Worm (Caenorhabditis elegans) whole organism, L1 larva: ENCODE measurements around the gene C32D5.14.
A peak's percentile ranks its signal among the peaks of the same experiment; 100 is the strongest.

ENCODE experiments used
- C04F5.9 ChIP-seq: sonication (generic microtip); optimal IDR thresholded peaks from 2 replicates; lab custom pipeline; 2016; ENCODE audit warnings: missing genetic modification characterization, missing compliant biosample characterization
- C34B4.2 ChIP-seq: sonication (generic microtip); optimal IDR thresholded peaks from 2 replicates; lab custom pipeline; 2017; ENCODE audit warnings: mild to moderate bottlenecking, missing genetic modification characterization, missing compliant biosample characterization
- Y116A8C.19 ChIP-seq: sonication (generic microtip); optimal IDR thresholded peaks from 2 replicates; lab custom pipeline; 2016; ENCODE audit warnings: missing compliant biosample characterization, missing genetic modification characterization, borderline replicate concordance
- aha-1 ChIP-seq: fragments of 150-350 bp; optimal IDR thresholded peaks from 2 replicates; lab custom pipeline; 2014; ENCODE audit warnings: missing biosample characterization, missing genetic modification characterization
- aly-2 ChIP-seq: fragments of 150-350 bp; optimal IDR thresholded peaks from 2 replicates; lab custom pipeline; 2014; ENCODE audit warnings: missing biosample characterization, missing genetic modification characterization
- ama-1 ChIP-seq: fragments of 150-350 bp; optimal IDR thresholded peaks from 2 replicates; lab custom pipeline; 2014
- blmp-1 ChIP-seq: fragments of 150-350 bp; optimal IDR thresholded peaks from 2 replicates; lab custom pipeline; 2014; ENCODE audit warnings: missing biosample characterization, missing genetic modification characterization
- ceh-63 ChIP-seq: fragments of 200-800 bp; sonication (Bioruptor generic); optimal IDR thresholded peaks from 2 replicates; lab custom pipeline; 2018; ENCODE audit warnings: mild to moderate bottlenecking, missing genetic modification characterization, missing compliant biosample characterization
- ceh-8 ChIP-seq: fragments of 200-800 bp; sonication (Bioruptor generic); optimal IDR thresholded peaks from 2 replicates; lab custom pipeline; 2018; ENCODE audit warnings: mild to moderate bottlenecking, missing genetic modification characterization, moderate library complexity, missing compliant biosample characterization
- ceh-82 ChIP-seq, 3 experiments: fragments of 150-350 bp in 1 of 3; sonication (generic microtip) in 2 of 3; optimal IDR thresholded peaks; 2 replicates each; lab custom pipeline; 2014 to 2017; ENCODE audit warnings: missing biosample characterization in 3 of 3, missing genetic modification characterization in 3 of 3
- dsc-1 ChIP-seq: sonication (generic microtip); optimal IDR thresholded peaks from 2 replicates; lab custom pipeline; 2016; ENCODE audit warnings: mild to moderate bottlenecking, missing genetic modification characterization, missing compliant biosample characterization
- efl-1 ChIP-seq, 4 experiments: fragments of 150-350 bp; optimal IDR thresholded peaks in 3 of 4; peaks in 1 of 4; 1 replicate in 1 of 4; 2 replicates in 3 of 4; lab custom pipeline; 2014; ENCODE audit warnings: missing biosample characterization in 2 of 4, missing genetic modification characterization in 2 of 4, missing genetic modification reagents in 2 of 4
- egl-13 ChIP-seq: sonication (generic microtip); optimal IDR thresholded peaks from 2 replicates; lab custom pipeline; 2016; ENCODE audit warnings: missing genotype, missing genetic modification reagents, missing genetic modification characterization, missing compliant biosample characterization
- elt-3 ChIP-seq, 6 experiments: fragments of 150-350 bp in 1 of 6; sonication (generic microtip); optimal IDR thresholded peaks; 2 replicates each; lab custom pipeline; 2017 to 2018; ENCODE audit warnings: missing biosample characterization in 6 of 6, missing genetic modification characterization in 6 of 6, inconsistent platforms in 1 of 6
- ets-5 ChIP-seq: fragments of 200-800 bp; sonication (Bioruptor generic); IDR thresholded peaks from 2 replicates; pipeline ENCODE4 v1.3.6; 2022; ENCODE audit warnings: missing genetic modification characterization, missing compliant biosample characterization
- fkh-10 ChIP-seq: sonication (generic microtip); optimal IDR thresholded peaks from 2 replicates; lab custom pipeline; 2017; ENCODE audit warnings: missing biosample characterization, missing genetic modification reagents, missing genetic modification characterization
- fkh-4 ChIP-seq: sonication (generic microtip); optimal IDR thresholded peaks from 2 replicates; lab custom pipeline; 2016; ENCODE audit warnings: missing compliant biosample characterization, missing genetic modification characterization, borderline replicate concordance
- fos-1 ChIP-seq: fragments of 150-350 bp; optimal IDR thresholded peaks from 2 replicates; lab custom pipeline; 2014; ENCODE audit warnings: missing biosample characterization, missing genetic modification characterization
- hlh-4 ChIP-seq: sonication (generic microtip); optimal IDR thresholded peaks from 2 replicates; lab custom pipeline; 2016; ENCODE audit warnings: mild to moderate bottlenecking, missing genetic modification characterization, missing compliant biosample characterization
- isw-1 ChIP-seq: fragments of 200-800 bp; sonication (Bioruptor generic); IDR thresholded peaks from 2 replicates; pipeline ENCODE4 v1.3.6; 2022; ENCODE audit warnings: missing genetic modification characterization, missing compliant biosample characterization
- jun-1 ChIP-seq: fragments of 150-350 bp; optimal IDR thresholded peaks from 2 replicates; lab custom pipeline; 2014; ENCODE audit warnings: missing biosample characterization, missing genetic modification reagents, missing genetic modification characterization
- lin-14 ChIP-seq: fragments of 200-800 bp; sonication (Bioruptor generic); optimal IDR thresholded peaks from 2 replicates; lab custom pipeline; 2018; ENCODE audit warnings: mild to moderate bottlenecking, missing genetic modification characterization, moderate library complexity, missing compliant biosample characterization
- lin-15B ChIP-seq: fragments of 150-350 bp; sonication (generic microtip); optimal IDR thresholded peaks from 3 replicates; lab custom pipeline; 2014; ENCODE audit warnings: missing biosample characterization, missing genetic modification characterization
- lin-35 ChIP-seq, 2 experiments: fragments of 150-350 bp; optimal IDR thresholded peaks; 2 replicates each; lab custom pipeline; 2014; ENCODE audit warnings: missing biosample characterization in 2 of 2, missing genetic modification characterization in 2 of 2, missing genetic modification reagents in 2 of 2
- lin-39 ChIP-seq: fragments of 150-350 bp; optimal IDR thresholded peaks from 2 replicates; lab custom pipeline; 2014; ENCODE audit warnings: missing biosample characterization, missing genetic modification reagents, missing genetic modification characterization
- mab-9 ChIP-seq: fragments of 200-800 bp; sonication (Bioruptor generic); IDR thresholded peaks from 2 replicates; pipeline ENCODE4 v1.3.6; 2022; ENCODE audit warnings: missing genetic modification reagents, missing genetic modification characterization, missing compliant biosample characterization
- mdl-1 ChIP-seq, 2 experiments: fragments of 150-350 bp; optimal IDR thresholded peaks; 2 replicates each; lab custom pipeline; 2014 to 2017; ENCODE audit warnings: missing biosample characterization in 2 of 2, missing genetic modification characterization in 2 of 2, inconsistent platforms in 1 of 2
- nhr-12 ChIP-seq: sonication (generic microtip); optimal IDR thresholded peaks from 2 replicates; lab custom pipeline; 2017; ENCODE audit warnings: missing biosample characterization, missing genetic modification characterization
- nhr-20 ChIP-seq: sonication (generic microtip); optimal IDR thresholded peaks from 2 replicates; lab custom pipeline; 2016; ENCODE audit warnings: mild to moderate bottlenecking, missing genetic modification characterization, missing compliant biosample characterization
- nhr-237 ChIP-seq: fragments of 150-350 bp; optimal IDR thresholded peaks from 2 replicates; lab custom pipeline; 2014; ENCODE audit warnings: missing biosample characterization, missing genetic modification characterization
- nhr-28 ChIP-seq: fragments of 150-350 bp; optimal IDR thresholded peaks from 2 replicates; lab custom pipeline; 2014; ENCODE audit warnings: missing biosample characterization, missing genetic modification characterization
- nhr-76 ChIP-seq: sonication (generic microtip); optimal IDR thresholded peaks from 2 replicates; lab custom pipeline; 2017; ENCODE audit warnings: missing biosample characterization, missing genetic modification characterization
- nhr-77 ChIP-seq: fragments of 150-350 bp; optimal IDR thresholded peaks from 2 replicates; lab custom pipeline; 2014; ENCODE audit warnings: missing biosample characterization, missing genetic modification characterization
- nhr-90 ChIP-seq: sonication (generic microtip); optimal IDR thresholded peaks from 2 replicates; lab custom pipeline; 2016; ENCODE audit warnings: mild to moderate bottlenecking, missing genetic modification characterization, missing compliant biosample characterization; ENCODE audit not compliant: poor library complexity
- pax-3 ChIP-seq: fragments of 200-800 bp; sonication (Bioruptor generic); optimal IDR thresholded peaks from 2 replicates; lab custom pipeline; 2018; ENCODE audit warnings: mild to moderate bottlenecking, missing genetic modification characterization, moderate library complexity, missing compliant biosample characterization
- pqm-1 ChIP-seq: sonication (generic microtip); optimal IDR thresholded peaks from 3 replicates; lab custom pipeline; 2017; ENCODE audit warnings: missing biosample characterization, missing genetic modification characterization
- skn-1 ChIP-seq: fragments of 150-350 bp; optimal IDR thresholded peaks from 2 replicates; lab custom pipeline; 2014; ENCODE audit warnings: missing biosample characterization, missing genetic modification characterization
- snpc-4 ChIP-seq: fragments of 150-350 bp; optimal IDR thresholded peaks from 2 replicates; lab custom pipeline; 2014; ENCODE audit warnings: missing biosample characterization, missing genetic modification characterization
- sptf-1 ChIP-seq: fragments of 150-350 bp; optimal IDR thresholded peaks from 2 replicates; lab custom pipeline; 2014; ENCODE audit warnings: missing biosample characterization, missing genetic modification characterization
- swsn-7 ChIP-seq: sonication (generic microtip); optimal IDR thresholded peaks from 2 replicates; lab custom pipeline; 2016; ENCODE audit warnings: missing genetic modification characterization, missing compliant biosample characterization
- tbx-2 ChIP-seq: sonication (generic microtip); optimal IDR thresholded peaks from 2 replicates; lab custom pipeline; 2016; ENCODE audit warnings: missing genetic modification characterization, missing compliant biosample characterization
- tlp-1 ChIP-seq: fragments of 150-350 bp; optimal IDR thresholded peaks from 2 replicates; lab custom pipeline; 2014; ENCODE audit warnings: missing biosample characterization, missing genetic modification characterization
- unc-30 ChIP-seq: sonication (generic microtip); optimal IDR thresholded peaks from 2 replicates; lab custom pipeline; 2017; ENCODE audit warnings: missing biosample characterization, missing genetic modification characterization
- unc-62 ChIP-seq: fragments of 150-350 bp; optimal IDR thresholded peaks from 2 replicates; lab custom pipeline; 2014; ENCODE audit warnings: missing biosample characterization, missing genetic modification reagents, missing genetic modification characterization
- vab-15 ChIP-seq: sonication (generic microtip); optimal IDR thresholded peaks from 2 replicates; lab custom pipeline; 2017; ENCODE audit warnings: missing genotype, mild to moderate bottlenecking, missing genetic modification characterization, missing compliant biosample characterization
- xbp-1 ChIP-seq: sonication (generic microtip); optimal IDR thresholded peaks from 2 replicates; lab custom pipeline; 2016; ENCODE audit warnings: missing genetic modification characterization, missing compliant biosample characterization
- ztf-11 ChIP-seq, 2 experiments: sonication (generic microtip); optimal IDR thresholded peaks; 2 replicates each; lab custom pipeline; 2016 to 2017; ENCODE audit warnings: missing genetic modification characterization in 2 of 2, missing biosample characterization in 1 of 2, missing compliant biosample characterization in 1 of 2

The C32D5.14 gene

ce11 chrII:6346551-6347079, 11.3 kb downstream of the C32D5.14 start (continued):
- TF ChIP-seq sptf-1 (no peak), vab-15 (tag; lab: Kevin White, UChicago) (no peak), swsn-7 (tag; lab: Kevin White, UChicago) (peak; percentile 33), jun-1 (tag; lab: Kevin White, UChicago) (no peak), hlh-4 (tag; lab: Kevin White, UChicago) (no peak), egl-13 (tag; lab: Kevin White, UChicago) (no peak), nhr-237 (tag; lab: Kevin White, UChicago) (no peak), aly-2 (tag; lab: Kevin White, UChicago) (no peak), nhr-28 (tag; lab: Kevin White, UChicago) (no peak), nhr-20 (tag; lab: Kevin White, UChicago) (peak; percentile 56), isw-1 (GFP tag; lab: Robert Waterston, UW) (no peak), fkh-4 (tag; lab: Kevin White, UChicago) (no peak), xbp-1 (peak; percentile 27), ama-1 (lab: Kevin White, UChicago) (peak; percentile 84), skn-1 (tag; lab: Kevin White, UChicago) (peak; percentile 57), efl-1 (optimal IDR thresholded peaks at IDR 0.05; lab: Kevin White, UChicago) (peak; percentile 16 to 57), efl-1 (GFP tag; optimal IDR thresholded peaks at IDR 0.05 in 1 of 2; lab: Kevin White, UChicago) (no peak), lin-35 (GFP tag; optimal IDR thresholded peaks at IDR 0.05; lab: Kevin White, UChicago) (peak in 1 of 2 experiments; percentile 66), Y116A8C.19 (no peak), C34B4.2 (no peak), tlp-1 (tag; lab: Kevin White, UChicago) (no peak), pax-3 (tag; lab: Kevin White, UChicago) (peak; percentile 68), aha-1 (tag; lab: Kevin White, UChicago) (no peak), ztf-11 (tag; optimal IDR thresholded peaks at IDR 0.05; lab: Kevin White, UChicago) (no peak), nhr-76 (no peak), snpc-4 (tag; lab: Kevin White, UChicago) (peak; percentile 4), lin-14 (GFP tag; lab: Kevin White, UChicago) (peak; percentile 49), lin-15B (tag; lab: Kevin White, UChicago) (no peak), ets-5 (no peak), mab-9 (GFP tag; lab: Robert Waterston, UW) (no peak), tbx-2 (tag; lab: Kevin White, UChicago) (no peak), unc-30 (tag; lab: Kevin White, UChicago) (no peak), dsc-1 (tag; lab: Kevin White, UChicago) (no peak)

ce11 chrII:6347341-6348118, 12.2 kb downstream of the C32D5.14 start, which contains the start of gene lgg-1:
TSS of gene lgg-1 (minus strand) at chrII:6347719.
- no peak for TF ChIP-seq aly-2 (tag; lab: Kevin White, UChicago)
- peak; percentile 56 to 58 for TF ChIP-seq efl-1 (optimal IDR thresholded peaks at IDR 0.05; lab: Kevin White, UChicago)
- peak in 1 of 2 experiments; percentile 95 for TF ChIP-seq efl-1 (GFP tag; optimal IDR thresholded peaks at IDR 0.05 in 1 of 2; lab: Kevin White, UChicago)
- peak; percentile 88 for TF ChIP-seq skn-1 (tag; lab: Kevin White, UChicago)
- TF ChIP-seq Y116A8C.19 = no peak
- TF ChIP-seq nhr-90 (tag; lab: Kevin White, UChicago) = peak; percentile 25
- TF ChIP-seq pqm-1 (tag; lab: Kevin White, UChicago) = no peak
- TF ChIP-seq ceh-8 (GFP tag; lab: Kevin White, UChicago) = no peak
- TF ChIP-seq ceh-63 (GFP tag; lab: Kevin White, UChicago) = peak; percentile 73
- TF ChIP-seq dsc-1 (tag; lab: Kevin White, UChicago) = peak; percentile 3
- peak; percentile 23 for TF ChIP-seq fkh-10 (GFP tag; lab: Kevin White, UChicago)
- peak; percentile 32 for TF ChIP-seq fos-1 (tag; lab: Kevin White, UChicago)
- peak; percentile 76 for TF ChIP-seq blmp-1
- peak; percentile 68 for TF ChIP-seq vab-15 (tag; lab: Kevin White, UChicago)
- no peak for TF ChIP-seq nhr-12 (tag; lab: Kevin White, UChicago)
- peak; percentile 49 for TF ChIP-seq isw-1 (GFP tag; lab: Robert Waterston, UW)
- TF ChIP-seq nhr-76 = no peak
- peak; percentile 70 for TF ChIP-seq nhr-20 (tag; lab: Kevin White, UChicago)
- TF ChIP-seq C04F5.9 (tag; lab: Kevin White, UChicago) = no peak
- peak; percentile 33 to 77 (median 44) for TF ChIP-seq ceh-82 (tag; optimal IDR thresholded peaks at IDR 0.05; lab: Kevin White, UChicago)
- TF ChIP-seq aha-1 (tag; lab: Kevin White, UChicago) = no peak
- TF ChIP-seq lin-39 (tag; lab: Kevin White, UChicago) = no peak
- peak in 1 of 6 experiments; percentile 23 for TF ChIP-seq elt-3 (tag; optimal IDR thresholded peaks at IDR 0.05; lab: Kevin White, UChicago)
- no peak for TF ChIP-seq fkh-4 (tag; lab: Kevin White, UChicago)
- TF ChIP-seq unc-62 = no peak
- peak; percentile 55 for TF ChIP-seq pax-3 (tag; lab: Kevin White, UChicago)
- TF ChIP-seq tbx-2 (tag; lab: Kevin White, UChicago) = peak; percentile 25
- peak; percentile 50 for TF ChIP-seq xbp-1
- no peak for TF ChIP-seq nhr-77 (tag; lab: Kevin White, UChicago)
- no peak for TF ChIP-seq C34B4.2
- peak in 1 of 2 experiments; percentile 70 for TF ChIP-seq mdl-1 (tag; optimal IDR thresholded peaks at IDR 0.05; lab: Kevin White, UChicago)
